Fruit fly (Drosophila melanogaster): ENCODE results near the gene CG33947.

The CG33947 gene

DNA sequence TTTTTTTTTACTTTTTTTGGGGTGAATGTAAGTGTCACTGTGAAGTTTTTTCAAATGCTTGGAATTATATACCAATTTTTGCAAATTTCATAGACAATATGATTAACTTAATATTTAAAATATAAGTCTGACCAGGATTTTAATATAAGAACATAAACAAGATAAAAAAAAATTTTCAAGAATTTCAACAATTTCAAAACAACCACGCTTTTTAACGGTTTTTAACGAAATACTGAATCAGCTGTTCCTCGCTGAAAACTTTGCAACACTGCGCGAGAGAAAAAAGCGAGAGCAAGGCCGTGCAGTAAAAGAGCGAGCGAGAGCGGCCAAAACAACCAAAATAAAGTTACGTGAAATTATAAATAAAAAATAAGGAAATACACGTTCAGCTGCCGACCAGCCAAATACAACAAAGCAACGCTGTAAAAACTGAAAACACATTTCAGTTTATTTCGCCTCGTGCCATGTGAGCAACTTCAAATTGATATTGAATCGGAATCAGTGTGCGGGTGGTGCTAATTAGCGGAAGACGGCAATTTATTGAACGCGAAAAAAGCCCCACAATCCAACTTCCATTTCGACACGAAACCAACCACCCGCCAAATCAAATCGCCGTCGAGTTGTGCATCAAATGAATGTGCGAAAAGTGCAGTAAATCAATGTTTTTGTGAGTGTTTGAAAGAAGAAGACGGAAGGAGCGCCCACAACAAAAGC, at the start of gene CG33947, which contains the start of the genes CG46439 and Iyd:
Gene CG33947 (plus strand): TSS at position 302 of the 714 bp plus-strand sequence.
Gene CG46439 (minus strand): TSS at position 51 of the 714 bp plus-strand sequence.
Gene Iyd (minus strand): TSS at position 51 of the 714 bp plus-strand sequence.
- no peak for TF ChIP-seq noc (tag; optimal IDR thresholded peaks at IDR 0.05)

DNA sequence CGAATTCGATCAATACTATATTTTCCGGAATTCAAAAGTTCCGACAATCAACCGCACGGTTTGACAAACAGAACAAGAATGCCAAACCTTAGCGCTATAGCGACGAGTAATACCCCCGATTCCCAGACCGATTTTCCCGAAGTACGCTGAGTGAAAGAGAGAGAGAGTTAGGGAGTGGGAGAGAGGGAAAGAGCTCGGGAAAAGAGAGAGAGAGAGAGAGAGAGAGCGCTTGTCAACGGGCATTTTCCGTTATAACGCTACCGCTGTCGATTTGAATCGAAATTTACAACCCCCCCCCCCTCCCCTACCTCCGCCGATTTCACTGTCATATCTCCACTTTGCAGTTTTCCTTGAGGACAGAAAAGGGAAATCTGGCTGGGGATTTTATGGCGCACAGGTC, 49.7 kb upstream of the CG33947 start:
- no peak for TF ChIP-seq noc (tag; optimal IDR thresholded peaks at IDR 0.05)

DNA sequence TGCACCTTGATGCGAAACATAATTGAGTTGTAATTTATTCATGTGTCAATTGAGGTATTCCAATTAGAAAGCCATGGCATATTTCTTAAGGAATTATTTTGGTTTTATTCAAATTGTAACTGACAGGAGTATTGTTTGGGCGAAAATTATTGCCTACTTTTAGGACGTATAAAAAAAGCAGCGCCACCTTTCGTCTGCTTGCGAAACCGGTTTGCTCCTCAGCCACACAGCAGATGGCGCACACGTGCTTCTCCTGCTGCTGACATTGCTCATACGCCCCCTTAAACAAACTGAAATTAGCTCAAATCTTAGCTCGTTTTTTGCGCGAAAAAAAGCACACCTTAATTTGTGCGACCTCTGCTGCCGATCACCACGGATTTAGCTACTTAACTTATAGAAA, 48.4 kb upstream of the CG33947 start:
- no peak for TF ChIP-seq noc (tag; optimal IDR thresholded peaks at IDR 0.05)

DNA sequence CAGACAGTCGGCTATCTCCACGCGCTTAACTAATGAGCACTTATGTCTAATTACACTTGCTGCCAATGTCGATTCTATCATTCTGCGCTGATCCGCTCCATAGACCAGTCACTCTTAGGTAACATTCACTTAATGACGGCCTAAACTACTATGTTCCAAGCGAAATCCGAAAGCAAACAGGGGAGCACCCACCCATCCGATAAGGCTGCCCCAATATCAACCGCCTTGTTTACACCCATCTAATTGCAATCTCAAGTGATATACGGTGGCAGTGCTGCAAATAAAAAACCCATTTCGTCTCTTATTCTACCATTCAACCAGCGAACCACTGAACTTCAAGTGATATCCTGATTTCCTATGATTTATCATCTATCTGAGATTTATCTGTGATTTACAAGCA, 46.9 kb upstream of the CG33947 start:
- TF ChIP-seq noc (tag; optimal IDR thresholded peaks at IDR 0.05), result peak; percentile 26

DNA sequence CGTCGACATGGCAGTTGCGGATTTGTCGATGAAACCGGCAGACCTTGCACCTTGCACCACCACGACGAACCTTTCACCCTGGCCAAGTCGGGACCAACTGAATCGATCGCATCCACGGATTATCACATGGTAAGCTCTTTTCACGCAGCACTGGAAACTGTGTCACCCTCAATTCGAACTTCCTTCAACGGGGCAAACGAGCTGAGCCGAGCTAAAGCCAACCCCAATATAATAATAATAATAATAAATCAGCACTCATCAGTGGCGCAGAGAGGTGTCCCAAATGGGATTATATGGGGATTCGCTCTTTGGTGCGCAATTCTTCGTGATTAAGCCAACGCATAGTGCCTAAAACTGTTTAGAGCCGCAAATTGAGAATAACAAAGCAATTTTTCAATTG, 45.0 kb upstream of the CG33947 start, which contains the start of gene CG43693:
Gene CG43693 (minus strand): TSS at position 101 of the 400 bp plus-strand sequence.
- no peak for TF ChIP-seq noc (tag; optimal IDR thresholded peaks at IDR 0.05)

DNA sequence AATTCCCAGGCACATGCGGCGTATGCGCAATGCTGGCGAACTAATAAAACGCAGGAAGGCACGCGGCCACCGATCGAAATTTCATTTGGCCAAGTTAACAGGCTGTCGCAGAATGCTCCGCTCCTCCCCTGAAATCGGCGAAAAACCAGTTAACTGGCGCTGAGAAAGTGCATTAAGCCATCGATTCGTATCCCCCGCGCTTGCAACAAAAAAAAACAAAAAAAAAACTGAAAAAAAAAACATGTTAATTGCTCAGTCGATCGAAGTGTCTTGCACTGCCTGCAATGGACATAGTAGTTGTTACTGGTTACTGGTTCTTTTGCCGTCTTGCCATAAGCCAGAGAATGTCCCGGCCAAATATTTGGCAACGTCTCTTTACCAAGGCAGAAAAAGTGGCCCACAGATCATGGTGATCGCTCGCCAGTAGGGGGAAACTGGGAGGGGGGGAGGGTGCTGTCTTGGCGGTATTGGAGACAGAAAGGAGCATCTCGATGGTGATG, 43.5 kb upstream of the CG33947 start:
- TF ChIP-seq noc (tag; optimal IDR thresholded peaks at IDR 0.05), result no peak

DNA sequence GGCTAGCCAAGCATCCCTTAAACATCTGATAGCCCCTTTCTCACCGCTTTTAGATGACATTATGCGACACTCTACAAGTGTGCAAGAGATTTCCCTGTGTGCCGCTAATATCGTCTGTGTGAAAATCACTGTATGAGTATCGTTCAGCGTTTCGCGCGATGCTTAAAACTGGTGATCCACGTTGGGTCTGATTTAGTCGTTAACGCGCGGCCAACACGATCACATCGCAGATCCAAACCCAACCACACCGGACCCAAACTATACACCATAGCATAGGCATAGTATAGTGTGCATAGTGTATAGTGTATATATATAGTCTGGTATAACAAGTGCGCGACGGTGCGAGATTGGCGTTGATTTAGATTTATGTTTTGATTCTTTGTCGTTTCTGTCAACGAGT, 42.5 kb upstream of the CG33947 start, which contains the start of gene CG7888:
Gene CG7888 (plus strand): TSS at position 193 of the 400 bp plus-strand sequence.
- no peak for TF ChIP-seq noc (tag; optimal IDR thresholded peaks at IDR 0.05)

DNA sequence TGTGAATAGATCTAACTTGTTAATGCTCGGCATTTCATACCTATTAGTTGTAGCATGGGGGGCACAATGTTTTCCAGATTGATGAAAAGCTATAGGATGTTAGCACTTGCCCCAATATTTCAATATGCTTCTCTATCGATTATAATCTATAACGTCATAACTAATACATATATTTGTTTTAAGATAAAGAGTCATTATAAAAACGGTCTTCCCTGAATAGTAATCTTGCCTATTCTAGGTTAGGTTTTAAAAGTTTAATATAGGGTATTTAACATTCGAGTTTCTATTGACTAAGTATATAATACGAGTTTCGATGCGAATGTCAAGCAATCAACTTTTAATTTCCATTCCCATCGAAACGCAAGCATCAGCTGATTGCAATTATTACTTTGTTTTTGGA, 35.1 kb upstream of the CG33947 start, which contains the start of the genes CG6321 and Blos2:
Gene CG6321 (minus strand): TSS at position 25 of the 400 bp plus-strand sequence.
Gene Blos2 (plus strand): TSS at position 372 of the 400 bp plus-strand sequence.
- peak; percentile 83 for TF ChIP-seq noc (tag; optimal IDR thresholded peaks at IDR 0.05)

DNA sequence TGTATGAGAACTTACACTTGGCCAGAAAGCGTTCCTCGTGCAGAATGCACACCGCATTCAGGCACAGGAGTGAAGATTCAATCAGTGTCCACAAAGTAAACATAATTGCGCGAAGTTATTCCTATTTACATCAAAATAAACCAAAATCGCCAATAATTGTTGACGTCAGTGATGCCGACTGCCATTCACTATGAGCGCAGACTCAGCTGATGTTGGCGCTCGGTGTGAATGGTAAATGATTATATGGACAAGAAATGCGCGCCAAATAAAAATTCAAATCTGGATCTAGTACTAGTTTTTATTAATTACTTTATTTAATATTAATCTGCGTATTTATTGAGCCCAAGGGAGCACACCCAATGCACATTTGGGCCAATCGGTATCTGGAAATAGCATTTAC, 33.9 kb upstream of the CG33947 start, which contains the start of gene CG32069:
Gene CG32069 (minus strand): TSS at position 174 of the 400 bp plus-strand sequence.
- no peak for TF ChIP-seq noc (tag; optimal IDR thresholded peaks at IDR 0.05)

DNA sequence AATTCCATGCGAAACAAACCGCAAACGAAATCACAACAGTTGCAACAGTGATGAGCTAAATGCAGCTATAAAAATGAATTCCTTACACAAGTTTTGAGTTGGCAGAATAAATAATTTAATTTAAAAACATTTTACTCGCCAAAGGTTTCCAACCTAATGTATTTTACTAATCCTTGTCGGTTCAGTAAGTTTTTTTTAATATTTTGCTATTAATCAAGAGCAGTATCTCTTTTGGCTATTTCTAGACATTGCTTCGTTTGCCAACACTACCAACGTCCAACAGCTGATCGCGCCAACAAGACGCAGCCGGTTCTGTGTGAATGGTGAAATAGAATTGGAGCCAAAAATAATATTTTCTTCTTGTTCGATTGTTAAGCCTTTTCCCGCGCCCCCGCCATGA, 31.6 kb upstream of the CG33947 start, which contains the start of the genes CG32075, CG45101 and SuUR:
Gene CG32075 (minus strand): TSS at position 253 of the 400 bp plus-strand sequence.
Gene CG45101 (plus strand): TSS at position 303 of the 400 bp plus-strand sequence.
Gene SuUR (plus strand): TSS at position 303 of the 400 bp plus-strand sequence.
- TF ChIP-seq noc (tag; optimal IDR thresholded peaks at IDR 0.05), result peak; percentile 79

DNA sequence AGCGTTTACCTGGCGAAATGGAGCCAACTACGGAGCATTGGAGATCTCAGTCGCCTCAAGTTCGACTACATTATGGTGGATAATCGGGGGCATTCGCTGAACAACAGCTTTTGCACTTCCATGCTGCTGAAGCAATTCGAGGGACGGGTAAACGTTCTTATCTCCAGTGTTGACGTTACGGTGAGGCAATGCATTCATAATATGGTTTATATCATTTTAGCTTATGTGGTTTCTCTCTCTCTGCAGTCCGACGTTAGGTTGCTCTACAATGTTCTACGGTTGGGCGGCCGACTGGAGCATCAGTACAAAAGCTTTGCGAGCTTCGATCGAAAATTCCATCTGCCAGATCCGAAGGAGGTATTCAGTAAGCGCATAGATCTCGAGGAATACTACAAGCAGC, 30.4 kb upstream of the CG33947 start:
- TF ChIP-seq noc (tag; optimal IDR thresholded peaks at IDR 0.05), result no peak

DNA sequence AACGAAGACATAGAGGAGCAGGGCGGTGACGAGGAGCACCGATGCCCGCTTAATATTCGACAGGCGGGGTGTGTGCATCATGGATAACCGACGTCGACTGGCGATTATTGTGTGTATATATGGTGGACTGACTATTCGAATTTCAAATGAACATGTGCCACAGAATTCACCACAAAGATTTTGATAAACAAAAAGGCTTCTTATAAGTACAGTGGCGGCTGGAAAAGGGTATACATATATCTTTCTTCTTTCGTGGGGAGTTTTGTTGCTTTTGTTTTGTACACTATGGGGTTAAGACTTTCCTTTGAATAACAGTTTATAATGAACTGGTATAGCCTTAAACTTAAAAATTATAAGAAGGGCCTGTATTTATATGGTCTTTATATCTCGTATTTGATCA, 26.5 kb upstream of the CG33947 start, which contains the start of gene CG6310:
Gene CG6310 (minus strand): TSS at position 101 of the 400 bp plus-strand sequence.
- no peak for TF ChIP-seq noc (tag; optimal IDR thresholded peaks at IDR 0.05)

DNA sequence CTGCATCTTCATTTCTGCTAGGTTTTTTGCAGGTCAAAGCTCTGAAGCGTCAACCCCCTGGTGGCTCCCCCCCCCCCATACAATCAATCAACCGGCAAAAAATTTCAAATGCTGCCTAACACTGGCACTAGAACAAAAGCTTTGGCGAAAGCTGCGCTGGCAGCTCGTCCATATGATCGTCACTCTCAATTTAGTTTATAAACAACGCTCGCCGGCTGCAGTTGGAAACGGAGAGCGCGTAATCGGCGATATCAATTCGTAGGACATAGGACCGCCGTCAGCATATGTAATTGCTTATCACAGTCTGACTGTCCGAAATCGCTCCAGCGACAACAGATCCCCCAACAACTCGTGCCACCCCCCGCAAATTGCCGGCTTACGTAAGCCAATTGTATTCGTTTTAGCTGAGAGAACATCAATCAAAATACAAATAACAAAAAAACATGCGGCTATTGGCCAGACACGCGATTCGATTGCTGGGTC, 25.9 kb upstream of the CG33947 start, which contains the start of gene Mocs1:
Gene Mocs1 (plus strand): TSS at position 155 of the 483 bp plus-strand sequence.
- peak; percentile 67 for TF ChIP-seq noc (tag; optimal IDR thresholded peaks at IDR 0.05)

DNA sequence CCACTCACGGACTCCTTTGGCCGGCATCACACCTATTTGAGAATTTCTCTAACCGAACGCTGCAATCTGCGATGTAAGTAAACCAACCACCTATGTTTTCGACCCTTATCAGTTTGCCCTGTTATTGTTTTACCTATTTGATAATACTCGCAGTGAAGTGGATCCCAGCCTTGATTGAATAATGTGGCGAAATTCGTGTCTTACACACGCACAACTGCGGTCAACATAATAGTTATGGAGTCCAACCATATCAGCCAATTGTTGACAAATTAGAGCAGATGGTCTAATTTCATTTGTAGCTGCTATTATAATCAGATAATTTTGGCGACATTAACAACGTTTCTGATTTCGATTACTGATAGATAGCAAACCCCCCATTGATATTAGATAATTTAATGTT, 25.2 kb upstream of the CG33947 start:
- no peak for TF ChIP-seq noc (tag; optimal IDR thresholded peaks at IDR 0.05)

DNA sequence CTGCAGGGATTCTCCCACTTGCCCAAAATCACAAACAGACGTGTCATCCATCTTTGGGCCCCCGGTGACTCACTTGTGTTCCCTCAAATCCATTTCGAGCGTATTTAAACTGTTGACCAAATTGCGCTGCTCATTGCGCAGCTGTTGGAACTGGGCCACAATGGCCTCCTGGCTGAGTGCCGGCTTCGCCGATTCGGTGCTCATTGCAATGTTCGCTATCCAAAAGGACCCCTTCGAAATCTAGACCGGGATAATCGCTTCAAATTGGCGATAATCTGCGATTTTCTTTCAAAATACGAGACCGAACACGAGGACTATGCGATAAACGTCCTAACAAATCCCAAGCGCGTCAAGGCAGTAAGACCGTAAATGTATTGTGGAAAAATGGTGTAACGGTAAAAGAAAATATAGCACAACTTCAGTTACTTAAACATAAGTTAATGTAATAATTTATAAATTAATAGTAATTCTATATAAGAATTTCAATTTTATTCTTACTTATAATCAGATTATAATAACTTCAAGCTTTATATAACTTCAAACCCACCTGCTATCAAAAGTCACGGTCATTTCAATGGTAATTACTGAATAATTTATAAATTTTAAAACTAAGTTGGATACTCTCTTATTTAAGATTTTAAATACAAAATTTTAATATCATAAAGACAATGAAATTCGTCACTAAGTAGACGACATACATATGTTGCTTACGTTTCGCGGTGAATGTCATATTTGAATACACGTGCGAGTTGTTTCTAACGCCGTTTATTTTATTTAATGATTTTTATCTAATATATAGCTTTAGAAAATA, 22.0 kb upstream of the CG33947 start, which contains the start of the genes Pfdn2 and Noc1:
Gene Pfdn2 (minus strand): TSS at position 346 of the 811 bp plus-strand sequence.
Gene Noc1 (plus strand): TSS at position 727 of the 811 bp plus-strand sequence.
- TF ChIP-seq noc (tag; optimal IDR thresholded peaks at IDR 0.05), result no peak

All from whole organism, larva.